Worm (Caenorhabditis elegans): ENCODE results near the gene pot-3.

ce11 chrIII:13732665-13733064, 47.4 kb upstream of the pot-3 start:
- no peak for TF ChIP-seq ceh-24 (tag; optimal IDR thresholded peaks at IDR 0.05)
- TF ChIP-seq hlh-30 (tag; optimal IDR thresholded peaks at IDR 0.05; ENCODE audit: insufficient read depth) = no peak
- no peak for TF ChIP-seq elt-2 (tag; optimal IDR thresholded peaks at IDR 0.05)
- TF ChIP-seq che-1 (tag; optimal IDR thresholded peaks at IDR 0.05) = no peak
- no peak for TF ChIP-seq ceh-48 (tag; optimal IDR thresholded peaks at IDR 0.05)
- no peak for TF ChIP-seq npax-4 (tag; optimal IDR thresholded peaks at IDR 0.05)
- no peak for TF ChIP-seq pha-4 (tag; optimal IDR thresholded peaks at IDR 0.05)
- no peak for TF ChIP-seq K02D7.2 (tag; optimal IDR thresholded peaks at IDR 0.05)
- TF ChIP-seq tbx-2 (tag; optimal IDR thresholded peaks at IDR 0.05) = no peak
- TF ChIP-seq madf-2 (tag; optimal IDR thresholded peaks at IDR 0.05) = no peak
- TF ChIP-seq rnt-1 (tag; optimal IDR thresholded peaks at IDR 0.05) = no peak
- no peak for TF ChIP-seq ceh-14 (tag; optimal IDR thresholded peaks at IDR 0.05)
- no peak for TF ChIP-seq sdc-2 (tag; optimal IDR thresholded peaks at IDR 0.05)
